1 worm cellular context compared by ENCODE assay signal in genomic region chrX:5686065-5686464, ce11.
TF ChIP-seq lines count a peak whose summit lies in the region.

Gene set-20, minus strand, starts transcription at chrX:5686158.

TF ChIP-seq in whole organism, L1 larva, 84 proteins besides CTCF, POLR2A, EP300 and RAD21 (continued from another document):
- TF ChIP-seq C34B4.2 (tag; optimal IDR thresholded peaks at IDR 0.05; lab: Kevin White, UChicago) (no peak), snpc-4 (tag; optimal IDR thresholded peaks at IDR 0.05; lab: Kevin White, UChicago) (no peak), fkh-10 (GFP tag; optimal IDR thresholded peaks at IDR 0.05; lab: Kevin White, UChicago) (peak; percentile 57), ceh-82 (tag; optimal IDR thresholded peaks at IDR 0.05; lab: Kevin White, UChicago) (peak in 2 of 3 experiments; percentile 27 to 45), ceh-63 (GFP tag; optimal IDR thresholded peaks at IDR 0.05; lab: Kevin White, UChicago) (no peak), nhr-85 (tag; lab: Kevin White, UChicago) (peak; percentile 86), lin-39 (tag; optimal IDR thresholded peaks at IDR 0.05; lab: Kevin White, UChicago) (no peak), nhr-76 (tag; optimal IDR thresholded peaks at IDR 0.05; lab: Kevin White, UChicago) (no peak), egl-13 (tag; optimal IDR thresholded peaks at IDR 0.05; lab: Kevin White, UChicago) (peak; percentile 10), nhr-47 (tag; optimal IDR thresholded peaks at IDR 0.05; lab: Kevin White, UChicago) (peak; percentile 58), mdl-1 (tag; optimal IDR thresholded peaks at IDR 0.05; lab: Kevin White, UChicago) (peak in 1 of 2 experiments; percentile 58), lin-13 (GFP tag; optimal IDR thresholded peaks at IDR 0.05; lab: Kevin White, UChicago) (no peak), fos-1 (tag; optimal IDR thresholded peaks at IDR 0.05; lab: Kevin White, UChicago) (no peak), hlh-4 (tag; optimal IDR thresholded peaks at IDR 0.05; lab: Kevin White, UChicago) (no peak), swsn-7 (tag; optimal IDR thresholded peaks at IDR 0.05; lab: Kevin White, UChicago) (peak; percentile 43), tlp-1 (tag; optimal IDR thresholded peaks at IDR 0.05; lab: Kevin White, UChicago) (no peak), zag-1 (tag; optimal IDR thresholded peaks at IDR 0.05; lab: Kevin White, UChicago) (no peak), dsc-1 (tag; optimal IDR thresholded peaks at IDR 0.05; lab: Kevin White, UChicago) (peak; percentile 29), elt-3 (tag; optimal IDR thresholded peaks at IDR 0.05; lab: Kevin White, UChicago) (peak in 1 of 6 experiments; percentile 18), C04F5.9 (tag; optimal IDR thresholded peaks at IDR 0.05; lab: Kevin White, UChicago) (no peak), efl-3 (GFP tag; optimal IDR thresholded peaks at IDR 0.05; lab: Kevin White, UChicago) (no peak), hlh-17 (GFP tag; optimal IDR thresholded peaks at IDR 0.05; lab: Kevin White, UChicago; ENCODE audit: borderline replicate concordance) (no peak), ztf-4 (tag; optimal IDR thresholded peaks at IDR 0.05; lab: Kevin White, UChicago) (peak; percentile 45), unc-30 (tag; optimal IDR thresholded peaks at IDR 0.05; lab: Kevin White, UChicago) (no peak), ceh-90 (tag; optimal IDR thresholded peaks at IDR 0.05; lab: Kevin White, UChicago) (no peak), xbp-1 (tag; optimal IDR thresholded peaks at IDR 0.05; lab: Kevin White, UChicago) (peak; percentile 45), rnt-1 (tag; optimal IDR thresholded peaks at IDR 0.05; lab: Kevin White, UChicago) (peak; percentile 55), ama-1 (optimal IDR thresholded peaks at IDR 0.05; lab: Kevin White, UChicago) (no peak), blmp-1 (tag; optimal IDR thresholded peaks at IDR 0.05; lab: Kevin White, UChicago) (peak; percentile 69), irx-1 (tag; optimal IDR thresholded peaks at IDR 0.05; lab: Kevin White, UChicago) (no peak), nhr-237 (tag; optimal IDR thresholded peaks at IDR 0.05; lab: Kevin White, UChicago) (no peak), lsy-2 (tag; optimal IDR thresholded peaks at IDR 0.05; lab: Kevin White, UChicago) (peak in 1 of 2 experiments; percentile 47), mef-2 (tag; optimal IDR thresholded peaks at IDR 0.05; lab: Kevin White, UChicago) (no peak), nhr-90 (tag; optimal IDR thresholded peaks at IDR 0.05; lab: Kevin White, UChicago; ENCODE audit: poor library complexity) (no peak), unc-86 (tag; optimal IDR thresholded peaks at IDR 0.05; lab: Kevin White, UChicago) (peak; percentile 13), sox-4 (tag; optimal IDR thresholded peaks at IDR 0.05; lab: Kevin White, UChicago) (no peak), lin-15B (tag; optimal IDR thresholded peaks at IDR 0.05; lab: Kevin White, UChicago) (no peak), jun-1 (tag; optimal IDR thresholded peaks at IDR 0.05; lab: Kevin White, UChicago) (peak; percentile 64), ces-1 (GFP tag; optimal IDR thresholded peaks at IDR 0.05; lab: Kevin White, UChicago) (no peak), ets-5 (GFP tag; IDR thresholded peaks at IDR 0.05; lab: Robert Waterston, UW) (no peak), aly-2 (tag; optimal IDR thresholded peaks at IDR 0.05; lab: Kevin White, UChicago) (no peak), ztf-11 (tag; optimal IDR thresholded peaks at IDR 0.05; lab: Kevin White, UChicago) (peak in 1 of 2 experiments; percentile 38), isw-1 (GFP tag; IDR thresholded peaks at IDR 0.05; lab: Robert Waterston, UW) (no peak), sptf-1 (tag; optimal IDR thresholded peaks at IDR 0.05; lab: Kevin White, UChicago) (no peak), pax-3 (tag; optimal IDR thresholded peaks at IDR 0.05; lab: Kevin White, UChicago) (no peak), grh-1 (GFP tag; IDR thresholded peaks at IDR 0.05; lab: Robert Waterston, UW) (peak; percentile 20; the same call in 1 of the 2 replicates), lin-14 (GFP tag; optimal IDR thresholded peaks at IDR 0.05; lab: Kevin White, UChicago) (peak; percentile 95), efl-1 (optimal IDR thresholded peaks at IDR 0.05; lab: Kevin White, UChicago) (peak in 1 of 2 experiments; percentile 17), efl-1 (GFP tag; optimal IDR thresholded peaks at IDR 0.05 in 1 of 2; lab: Kevin White, UChicago) (no peak), mep-1 (tag; optimal IDR thresholded peaks at IDR 0.05; lab: Kevin White, UChicago) (peak; percentile 80), nhr-84 (tag; optimal IDR thresholded peaks at IDR 0.05; lab: Kevin White, UChicago) (no peak), F16B12.6 (tag; optimal IDR thresholded peaks at IDR 0.05; lab: Kevin White, UChicago) (no peak), lin-35 (GFP tag; optimal IDR thresholded peaks at IDR 0.05; lab: Kevin White, UChicago) (peak; percentile 41 to 42), dpl-1 (GFP tag; optimal IDR thresholded peaks at IDR 0.05; lab: Kevin White, UChicago) (no peak), unc-98 (GFP tag; IDR thresholded peaks at IDR 0.05; lab: Robert Waterston, UW) (no peak), ceh-88 (GFP tag; IDR thresholded peaks at IDR 0.05; lab: Robert Waterston, UW) (no peak), nhr-28 (tag; optimal IDR thresholded peaks at IDR 0.05; lab: Kevin White, UChicago) (no peak), unc-130 (tag; optimal IDR thresholded peaks at IDR 0.05; lab: Kevin White, UChicago) (no peak), sup-37 (GFP tag; optimal IDR thresholded peaks at IDR 0.05; lab: Kevin White, UChicago) (no peak), skn-1 (tag; optimal IDR thresholded peaks at IDR 0.05; lab: Kevin White, UChicago) (no peak), elt-2 (tag; optimal IDR thresholded peaks at IDR 0.05; lab: Kevin White, UChicago) (no peak), mab-9 (GFP tag; IDR thresholded peaks at IDR 0.05; lab: Robert Waterston, UW) (no peak), aha-1 (tag; optimal IDR thresholded peaks at IDR 0.05; lab: Kevin White, UChicago) (no peak), egl-27 (tag; optimal IDR thresholded peaks at IDR 0.05; lab: Kevin White, UChicago) (no peak), nhr-77 (tag; optimal IDR thresholded peaks at IDR 0.05; lab: Kevin White, UChicago) (no peak), nhr-11 (tag; optimal IDR thresholded peaks at IDR 0.05; lab: Kevin White, UChicago) (no peak), lir-3 (tag; optimal IDR thresholded peaks at IDR 0.05; lab: Kevin White, UChicago; ENCODE audit: poor library complexity) (no peak)
